Worm (Caenorhabditis elegans): ENCODE data around the gene T19C4.5.

T19C4.5 gene

ce11 chrV:11211323-11211722 lies 39.3 kb downstream of the T19C4.5 start (continued):
- TF ChIP-seq unc-86 (tag; optimal IDR thresholded peaks at IDR 0.05) (no peak), zag-1 (tag; optimal IDR thresholded peaks at IDR 0.05) (no peak), nhr-85 (tag) (no peak), nhr-47 (tag; optimal IDR thresholded peaks at IDR 0.05) (peak; percentile 45), zip-4 (GFP tag; optimal IDR thresholded peaks at IDR 0.05) (no peak), mdl-1 (tag; optimal IDR thresholded peaks at IDR 0.05) (no peak), sup-37 (GFP tag; optimal IDR thresholded peaks at IDR 0.05) (no peak), unc-62 (GFP tag; optimal IDR thresholded peaks at IDR 0.05) (no peak), ceh-8 (GFP tag; optimal IDR thresholded peaks at IDR 0.05) (no peak), lir-3 (tag; optimal IDR thresholded peaks at IDR 0.05; ENCODE audit: poor library complexity) (no peak), pax-3 (tag; optimal IDR thresholded peaks at IDR 0.05) (peak; percentile 47), xbp-1 (tag; optimal IDR thresholded peaks at IDR 0.05) (no peak), fkh-8 (tag; optimal IDR thresholded peaks at IDR 0.05) (peak; percentile 70), mep-1 (tag; optimal IDR thresholded peaks at IDR 0.05) (no peak), nhr-237 (tag; optimal IDR thresholded peaks at IDR 0.05) (no peak), elt-3 (tag; optimal IDR thresholded peaks at IDR 0.05) (no peak), nhr-76 (tag; optimal IDR thresholded peaks at IDR 0.05) (no peak), nhr-77 (tag; optimal IDR thresholded peaks at IDR 0.05) (no peak), C04F5.9 (tag; optimal IDR thresholded peaks at IDR 0.05) (no peak), dsc-1 (tag; optimal IDR thresholded peaks at IDR 0.05) (peak; percentile 96), fkh-10 (GFP tag; optimal IDR thresholded peaks at IDR 0.05) (peak; percentile 9), isw-1 (GFP tag; IDR thresholded peaks at IDR 0.05) (no peak), hlh-4 (tag; optimal IDR thresholded peaks at IDR 0.05) (no peak), F16B12.6 (tag; optimal IDR thresholded peaks at IDR 0.05) (no peak), swsn-7 (tag; optimal IDR thresholded peaks at IDR 0.05) (no peak)

- no peak for TF ChIP-seq sup-37 (GFP tag; optimal IDR thresholded peaks at IDR 0.05)
- TF ChIP-seq dsc-1 (tag; optimal IDR thresholded peaks at IDR 0.05), result peak; percentile 58
Measured at ce11 chrV:11214569-11214968, 42.6 kb downstream of the T19C4.5 start.

ce11 chrV:11216137-11216536 lies 44.1 kb downstream of the T19C4.5 start:
- no peak for TF ChIP-seq sox-4 (tag; optimal IDR thresholded peaks at IDR 0.05)

ce11 chrV:11217394-11217793 lies 45.4 kb downstream of the T19C4.5 start, which contains the start of gene cyp-29A2:
Gene cyp-29A2, plus strand, starts transcription at chrV:11217583.
- TF ChIP-seq elt-2 (tag; optimal IDR thresholded peaks at IDR 0.05) (peak; percentile 17), elt-3 (tag; optimal IDR thresholded peaks at IDR 0.05) (peak in 1 of 6 experiments; percentile 16), snu-23 (GFP tag; optimal IDR thresholded peaks at IDR 0.05) (peak; percentile 17), unc-86 (tag; optimal IDR thresholded peaks at IDR 0.05) (no peak), nhr-85 (tag) (peak; percentile 8), nhr-20 (tag; optimal IDR thresholded peaks at IDR 0.05) (peak; percentile 52), blmp-1 (tag; optimal IDR thresholded peaks at IDR 0.05) (peak; percentile 7), nhr-71 (tag; optimal IDR thresholded peaks at IDR 0.05) (peak; percentile 22), lin-14 (GFP tag; optimal IDR thresholded peaks at IDR 0.05) (peak; percentile 11), rnt-1 (tag; optimal IDR thresholded peaks at IDR 0.05) (no peak)

- TF ChIP-seq sox-4 (tag; optimal IDR thresholded peaks at IDR 0.05), result no peak
- TF ChIP-seq unc-30 (tag; optimal IDR thresholded peaks at IDR 0.05), result no peak
- no peak for TF ChIP-seq lir-3 (tag; optimal IDR thresholded peaks at IDR 0.05; ENCODE audit: poor library complexity)
- TF ChIP-seq mef-2 (tag; optimal IDR thresholded peaks at IDR 0.05), result no peak
- peak in 2 of 6 experiments; percentile 44 to 83 for TF ChIP-seq elt-3 (tag; optimal IDR thresholded peaks at IDR 0.05)
Measured at ce11 chrV:11220415-11220814, 48.4 kb downstream of the T19C4.5 start.

Measured in whole organism, L1 larva.